Worm (Caenorhabditis elegans): ENCODE results near the gene xnd-1.

The xnd-1 gene

ce11 chrIII:5601999-5602398 lies 2.3 kb upstream of the xnd-1 start:
- peak; percentile 83 for TF ChIP-seq madf-10 (tag; optimal IDR thresholded peaks at IDR 0.05)
- TF ChIP-seq lag-1 (GFP tag; IDR thresholded peaks at IDR 0.05) = no peak
- peak; percentile 70 for TF ChIP-seq D2030.7 (GFP tag; IDR thresholded peaks at IDR 0.05)
- TF ChIP-seq efl-1 (GFP tag; optimal IDR thresholded peaks at IDR 0.05) = no peak
- peak; percentile 68 for TF ChIP-seq snpc-4 (GFP tag; optimal IDR thresholded peaks at IDR 0.05)
- peak; percentile 18 to 71 (median 64) for TF ChIP-seq snpc-4 (tag; optimal IDR thresholded peaks at IDR 0.05)
- peak; percentile 78 for TF ChIP-seq lsl-1 (GFP tag; optimal IDR thresholded peaks at IDR 0.05)
- peak; percentile 68 for TF ChIP-seq Y53G8AR.9 (GFP tag; conservative IDR thresholded peaks at IDR 0.05)
- peak; percentile 95 for TF ChIP-seq chd-7 (tag; optimal IDR thresholded peaks at IDR 0.05)
- peak; percentile 85 for TF ChIP-seq pbrm-1 (GFP tag; IDR thresholded peaks at IDR 0.05)
- no peak for TF ChIP-seq xnd-1 (tag; optimal IDR thresholded peaks at IDR 0.05)
- peak; percentile 84 for TF ChIP-seq ets-4 (GFP tag; optimal IDR thresholded peaks at IDR 0.05)
- no peak for TF ChIP-seq Y67H2A.10 (GFP tag; conservative IDR thresholded peaks at IDR 0.05)
- TF ChIP-seq rpc-1 (optimal IDR thresholded peaks at IDR 0.05) = peak; percentile 77
- TF ChIP-seq rpc-1 (tag; optimal IDR thresholded peaks at IDR 0.05) = peak; percentile 89
- TF ChIP-seq F37B4.10 (GFP tag; IDR thresholded peaks at IDR 0.05) = 0 out of 2 replicates have a peak, but pooled peaks have one; percentile 71
- peak; percentile 79; the same call in 1 of the 2 replicates for TF ChIP-seq egl-18 (GFP tag; IDR thresholded peaks at IDR 0.05)
- peak; percentile 64 for TF ChIP-seq F22D6.2 (tag; optimal IDR thresholded peaks at IDR 0.05)
- TF ChIP-seq B0035.1 (tag; optimal IDR thresholded peaks at IDR 0.05) = peak; percentile 36
- peak; percentile 67; the same call in 1 of the 2 replicates for TF ChIP-seq madf-3 (GFP tag; IDR thresholded peaks at IDR 0.05)
- TF ChIP-seq sptf-2 (GFP tag; optimal IDR thresholded peaks at IDR 0.05) = peak; percentile 82
- no peak for TF ChIP-seq pha-4 (tag; optimal IDR thresholded peaks at IDR 0.05)
- TF ChIP-seq rcor-1 (GFP tag; IDR thresholded peaks at IDR 0.05) = peak; percentile 81
- peak; percentile 93 for TF ChIP-seq athp-1 (tag; optimal IDR thresholded peaks at IDR 0.05)
- peak; percentile 92 for TF ChIP-seq nhr-90 (tag; optimal IDR thresholded peaks at IDR 0.05)
- no peak for TF ChIP-seq Y53F4B.3 (GFP tag; IDR thresholded peaks at IDR 0.05)
- peak; percentile 67; the same call in 1 of the 2 replicates for TF ChIP-seq aptf-2 (GFP tag; conservative IDR thresholded peaks at IDR 0.05)
- peak; percentile 92 for TF ChIP-seq Y56A3A.18 (GFP tag; IDR thresholded peaks at IDR 0.05)
- peak; percentile 71; the same call in 1 of the 2 replicates for TF ChIP-seq Y95B8A.8 (GFP tag; IDR thresholded peaks at IDR 0.05)
- TF ChIP-seq tlf-1 (GFP tag; optimal IDR thresholded peaks at IDR 0.05) = peak; percentile 74
- TF ChIP-seq ztf-6 (GFP tag; IDR thresholded peaks at IDR 0.05) = 0 out of 2 replicates have a peak, but pooled peaks have one; percentile 31
- TF ChIP-seq dox-1 (GFP tag; IDR thresholded peaks at IDR 0.05) = peak; percentile 84
- TF ChIP-seq zim-3 (tag; optimal IDR thresholded peaks at IDR 0.05) = peak; percentile 87
- TF ChIP-seq sea-2 (GFP tag; IDR thresholded peaks at IDR 0.05) = no peak
- peak; percentile 75 for TF ChIP-seq lin-54 (GFP tag; optimal IDR thresholded peaks at IDR 0.05)
- TF ChIP-seq snpc-1.1 (tag; optimal IDR thresholded peaks at IDR 0.05; ENCODE audit: insufficient read depth) = peak; percentile 57
- TF ChIP-seq aptf-3 (GFP tag; IDR thresholded peaks at IDR 0.05) = peak; percentile 64; the same call in 1 of the 2 replicates
- peak; percentile 70 for TF ChIP-seq F33H1.4 (GFP tag; IDR thresholded peaks at IDR 0.05)
- TF ChIP-seq K12H6.12 (tag; optimal IDR thresholded peaks at IDR 0.05) = peak; percentile 56
- no peak for TF ChIP-seq gei-17 (GFP tag; optimal IDR thresholded peaks at IDR 0.05)
- no peak for TF ChIP-seq lsy-27 (tag; optimal IDR thresholded peaks at IDR 0.05; ENCODE audit: borderline replicate concordance, insufficient read depth)
- TF ChIP-seq ceh-100 (GFP tag; IDR thresholded peaks at IDR 0.05) = peak; percentile 54; the same call in 1 of the 2 replicates
- no peak for TF ChIP-seq sdz-38 (tag; optimal IDR thresholded peaks at IDR 0.05)
- peak; percentile 88 for TF ChIP-seq repo-1 (tag; optimal IDR thresholded peaks at IDR 0.05)
- peak; percentile 74 for TF ChIP-seq lir-1 (GFP tag; conservative IDR thresholded peaks at IDR 0.05)
- TF ChIP-seq mel-28 (tag; optimal IDR thresholded peaks at IDR 0.05; ENCODE audit: borderline replicate concordance) = no peak
- 0 out of 2 replicates have a peak, but pooled peaks have one; percentile 48 for TF ChIP-seq cebp-1 (GFP tag; IDR thresholded peaks at IDR 0.05)
- peak; percentile 76 for TF ChIP-seq cebp-1 (tag; optimal IDR thresholded peaks at IDR 0.05)
- peak; percentile 81 for TF ChIP-seq F10E7.11 (tag; optimal IDR thresholded peaks at IDR 0.05)
